Worm (Caenorhabditis elegans): ENCODE measurements around the gene mrpl-18.

ce11 chrIII:8178924-8179323 is 34.1 kb downstream of the mrpl-18 start, which contains the start of gene C50C3.5:
- TF ChIP-seq T22C8.4 (GFP tag; IDR thresholded peaks at IDR 0.05) (no peak), flt-1 (GFP tag; IDR thresholded peaks at IDR 0.05) (no peak)

Data from whole organism, midembryonic.